Worm (Caenorhabditis elegans): ENCODE measurements around the gene urm-1.

Gene urm-1

ce11 chrIII:10481988-10482387 is 23.3 kb upstream of the urm-1 start, which contains the start of gene D2045.8:
Gene D2045.8, plus strand, starts transcription at chrIII:10482288.
- TF ChIP-seq dpl-1 (GFP tag; optimal IDR thresholded peaks at IDR 0.05) (no peak), egl-44 (GFP tag; IDR thresholded peaks at IDR 0.05) (no peak), pbrm-1 (GFP tag; IDR thresholded peaks at IDR 0.05) (no peak), K11D2.4 (GFP tag; IDR thresholded peaks at IDR 0.05) (no peak), ztf-3 (GFP tag; optimal IDR thresholded peaks at IDR 0.05) (no peak)

- TF ChIP-seq let-526 (GFP tag; IDR thresholded peaks at IDR 0.05) = no peak
- TF ChIP-seq rpc-1 (optimal IDR thresholded peaks at IDR 0.05) = no peak
- TF ChIP-seq rpc-1 (tag; optimal IDR thresholded peaks at IDR 0.05) = no peak
- no peak for TF ChIP-seq ceh-91 (GFP tag; IDR thresholded peaks at IDR 0.05)
Measured at ce11 chrIII:10486455-10486854, 18.8 kb upstream of the urm-1 start.

ce11 chrIII:10488052-10488451 is 17.2 kb upstream of the urm-1 start, which contains the start of gene ptr-25:
Gene ptr-25, plus strand, starts transcription at chrIII:10488124.
- TF ChIP-seq madf-3 (GFP tag; IDR thresholded peaks at IDR 0.05) (no peak), attf-6 (GFP tag; IDR thresholded peaks at IDR 0.05) (no peak), hlh-12 (tag; optimal IDR thresholded peaks at IDR 0.05) (no peak), zfh-2 (GFP tag; conservative IDR thresholded peaks at IDR 0.05) (no peak), ets-4 (GFP tag; optimal IDR thresholded peaks at IDR 0.05) (no peak), nhr-27 (tag; optimal IDR thresholded peaks at IDR 0.05) (no peak), rec-8 (tag; optimal IDR thresholded peaks at IDR 0.05) (no peak), ztf-25 (GFP tag; IDR thresholded peaks at IDR 0.05) (no peak), lin-26 (GFP tag; IDR thresholded peaks at IDR 0.05) (no peak), T07F8.4 (tag; optimal IDR thresholded peaks at IDR 0.05) (no peak), rpc-1 (optimal IDR thresholded peaks at IDR 0.05) (no peak), rpc-1 (tag; optimal IDR thresholded peaks at IDR 0.05) (no peak), madf-10 (tag; optimal IDR thresholded peaks at IDR 0.05) (no peak), die-1 (tag; optimal IDR thresholded peaks at IDR 0.05) (no peak)

ce11 chrIII:10503753-10504152 is 1.5 kb upstream of the urm-1 start, which contains the start of gene rab-33:
Gene rab-33, minus strand, starts transcription at chrIII:10503853.
- TF ChIP-seq akir-1 (GFP tag; optimal IDR thresholded peaks at IDR 0.05) (no peak), nhr-179 (tag; optimal IDR thresholded peaks at IDR 0.05) (no peak), hsf-1 (GFP tag; IDR thresholded peaks at IDR 0.05) (no peak), B0336.3 (GFP tag; IDR thresholded peaks at IDR 0.05) (no peak), rpc-1 (optimal IDR thresholded peaks at IDR 0.05) (no peak), rpc-1 (tag; optimal IDR thresholded peaks at IDR 0.05) (no peak), hrde-1 (tag; optimal IDR thresholded peaks at IDR 0.05; ENCODE audit: borderline replicate concordance) (no peak), nhr-120 (GFP tag; IDR thresholded peaks at IDR 0.05) (no peak), gei-17 (GFP tag; optimal IDR thresholded peaks at IDR 0.05) (no peak), attf-5 (GFP tag; optimal IDR thresholded peaks at IDR 0.05) (no peak), Y67H2A.10 (GFP tag; conservative IDR thresholded peaks at IDR 0.05) (no peak), cebp-2 (GFP tag; IDR thresholded peaks at IDR 0.05) (no peak), ekl-4 (GFP tag; IDR thresholded peaks at IDR 0.05) (no peak), lsl-1 (GFP tag; optimal IDR thresholded peaks at IDR 0.05) (no peak), attf-6 (GFP tag; IDR thresholded peaks at IDR 0.05) (no peak), atf-7 (tag; optimal IDR thresholded peaks at IDR 0.05) (no peak), zfh-2 (GFP tag; conservative IDR thresholded peaks at IDR 0.05) (no peak), let-607 (tag; optimal IDR thresholded peaks at IDR 0.05) (no peak), mxl-1 (tag; optimal IDR thresholded peaks at IDR 0.05) (no peak), lin-54 (GFP tag; optimal IDR thresholded peaks at IDR 0.05) (no peak), K11D2.4 (GFP tag; IDR thresholded peaks at IDR 0.05) (no peak)
